Fruit fly (Drosophila melanogaster) whole organism, embryonic: ENCODE results near the gene dyl.
A peak's percentile ranks its signal among the peaks of the same experiment; 100 is the strongest.

Experiments
- Aef1 ChIP-seq: fragments of 200-800 bp; sonication (Bioruptor generic); IDR thresholded peaks from 3 replicates; pipeline ENCODE4 v1.3.6; 2022; ENCODE audit warnings: missing biosample characterization, missing genetic modification characterization
- CG10654 ChIP-seq: fragments of 200-800 bp; sonication (Bioruptor generic); optimal IDR thresholded peaks from 2 replicates; lab custom pipeline; 2016; ENCODE audit warnings: missing biosample characterization, missing genetic modification characterization
- CG10979 ChIP-seq: fragments of 200-800 bp; sonication (Bioruptor generic); optimal IDR thresholded peaks from 2 replicates; lab custom pipeline; 2018; ENCODE audit warnings: missing biosample characterization, mild to moderate bottlenecking, missing genetic modification characterization, moderate library complexity
- CG11504 ChIP-seq: fragments of 200-800 bp; sonication (Bioruptor generic); optimal IDR thresholded peaks from 3 replicates; lab custom pipeline; 2019; ENCODE audit warnings: missing biosample characterization, mild to moderate bottlenecking, missing genetic modification characterization, moderate library complexity
- CG14050 ChIP-seq: fragments of 200-800 bp; sonication (Bioruptor generic); IDR thresholded peaks from 3 replicates; pipeline ENCODE4 v1.3.6; 2022; ENCODE audit warnings: missing biosample characterization, missing genetic modification characterization
- CG14965 ChIP-seq: fragments of 200-800 bp; sonication (Bioruptor generic); optimal IDR thresholded peaks from 2 replicates; lab custom pipeline; 2016; ENCODE audit warnings: missing biosample characterization, missing genetic modification characterization, borderline replicate concordance
- CG15696 ChIP-seq: fragments of 200-800 bp; sonication (Bioruptor generic); optimal IDR thresholded peaks from 2 replicates; lab custom pipeline; 2019; ENCODE audit warnings: missing biosample characterization, mild to moderate bottlenecking, missing genetic modification characterization, moderate library complexity
- CG17361 ChIP-seq: fragments of 200-800 bp; sonication (Bioruptor generic); IDR thresholded peaks from 3 replicates; pipeline ENCODE4 v1.3.6; 2022; ENCODE audit warnings: missing biosample characterization, missing genetic modification characterization
- CG18262 ChIP-seq: fragments of 200-800 bp; optimal IDR thresholded peaks from 3 replicates; lab custom pipeline; 2019; ENCODE audit warnings: missing biosample characterization, mild to moderate bottlenecking, missing genetic modification characterization, moderate library complexity
- CG2678 ChIP-seq: fragments of 200-800 bp; sonication (Bioruptor generic); optimal IDR thresholded peaks from 3 replicates; lab custom pipeline; 2019; ENCODE audit warnings: missing biosample characterization, mild to moderate bottlenecking, missing genetic modification characterization, moderate library complexity
- CG33557 ChIP-seq: fragments of 200-800 bp; sonication (Bioruptor generic); optimal IDR thresholded peaks from 2 replicates; lab custom pipeline; 2019; ENCODE audit warnings: missing biosample characterization, mild to moderate bottlenecking, missing genetic modification characterization, moderate library complexity
- CG3838 ChIP-seq: fragments of 200-800 bp; sonication (Bioruptor generic); optimal IDR thresholded peaks from 3 replicates; lab custom pipeline; 2016; ENCODE audit warnings: missing biosample characterization, missing genetic modification characterization
- CG4328 ChIP-seq: fragments of 200-800 bp; sonication (Bioruptor generic); optimal IDR thresholded peaks from 3 replicates; lab custom pipeline; 2017; ENCODE audit warnings: missing biosample characterization, missing genetic modification reagents, missing genetic modification characterization
- CG6272 ChIP-seq: fragments of 200-800 bp; sonication (Bioruptor generic); IDR thresholded peaks from 2 replicates; pipeline ENCODE4 v1.3.6; 2022; ENCODE audit warnings: missing biosample characterization, missing genetic modification characterization
- CG7745 ChIP-seq: fragments of 200-800 bp; sonication (Bioruptor generic); optimal IDR thresholded peaks from 2 replicates; lab custom pipeline; 2018; ENCODE audit warnings: missing biosample characterization, mild to moderate bottlenecking, missing genetic modification characterization, moderate library complexity
- CG9215 ChIP-seq: fragments of 200-800 bp; sonication (Bioruptor generic); IDR thresholded peaks from 2 replicates; pipeline ENCODE4 v1.3.6; 2022; ENCODE audit warnings: missing biosample characterization, missing genetic modification characterization
- Camta ChIP-seq: fragments of 200-800 bp; sonication (Bioruptor generic); optimal IDR thresholded peaks from 2 replicates; lab custom pipeline; 2016; ENCODE audit warnings: missing biosample characterization, missing genetic modification characterization
- Dek ChIP-seq: fragments of 200-800 bp; sonication (Bioruptor generic); optimal IDR thresholded peaks from 3 replicates; lab custom pipeline; 2019; ENCODE audit warnings: missing biosample characterization, mild to moderate bottlenecking, missing genetic modification characterization, moderate library complexity
- Ets65A ChIP-seq: fragments of 200-800 bp; sonication (Bioruptor generic); peaks from one replicate; lab custom pipeline; 2016; ENCODE audit warnings: missing biosample characterization, missing genetic modification characterization
- HLH54F ChIP-seq: fragments of 200-800 bp; sonication (Bioruptor generic); optimal IDR thresholded peaks from 3 replicates; lab custom pipeline; 2016; ENCODE audit warnings: missing biosample characterization, missing genetic modification characterization
- Rfx ChIP-seq: fragments of 200-800 bp; sonication (Bioruptor generic); IDR thresholded peaks from 2 replicates; pipeline ENCODE4 v1.3.6; 2022; ENCODE audit warnings: missing biosample characterization, missing genetic modification characterization
- Sox100B ChIP-seq: fragments of 200-800 bp; sonication (Bioruptor generic); optimal IDR thresholded peaks from 3 replicates; lab custom pipeline; 2018; ENCODE audit warnings: missing biosample characterization, mild to moderate bottlenecking, missing genetic modification characterization
- Sox102F ChIP-seq: fragments of 200-800 bp; sonication (Bioruptor generic); optimal IDR thresholded peaks from 2 replicates; lab custom pipeline; 2018; ENCODE audit warnings: missing biosample characterization, mild to moderate bottlenecking, missing genetic modification characterization, moderate library complexity
- Usf ChIP-seq: fragments of 200-800 bp; sonication (Bioruptor generic); optimal IDR thresholded peaks from 2 replicates; lab custom pipeline; 2017; ENCODE audit warnings: missing genotype, missing biosample characterization, missing genetic modification characterization
- Vsx1 ChIP-seq: fragments of 200-800 bp; sonication (Bioruptor generic); optimal IDR thresholded peaks from 2 replicates; lab custom pipeline; 2017; ENCODE audit warnings: missing biosample characterization, mild to moderate bottlenecking, missing genetic modification characterization, missing genetic modification reagents
- abd-A ChIP-seq: fragments of 200-800 bp; sonication (Bioruptor generic); optimal IDR thresholded peaks from 3 replicates; lab custom pipeline; 2019; ENCODE audit warnings: missing biosample characterization, mild to moderate bottlenecking, missing genetic modification characterization, moderate library complexity
- bcd ChIP-seq: fragments of 200-800 bp; sonication (Bioruptor generic); optimal IDR thresholded peaks from 2 replicates; lab custom pipeline; 2017; ENCODE audit warnings: missing biosample characterization, mild to moderate bottlenecking, missing genetic modification characterization
- bsh ChIP-seq, 2 experiments: fragments of 200-800 bp; sonication (Bioruptor generic); optimal IDR thresholded peaks; 2 replicates each; lab custom pipeline; 2017 to 2018; ENCODE audit warnings: mild to moderate bottlenecking in 2 of 2, missing biosample characterization in 2 of 2, missing genetic modification characterization in 2 of 2, moderate library complexity in 1 of 2
- btn ChIP-seq: fragments of 200-800 bp; sonication (Bioruptor generic); optimal IDR thresholded peaks from 2 replicates; lab custom pipeline; 2016; ENCODE audit warnings: missing biosample characterization, missing genetic modification characterization
- dan ChIP-seq: fragments of 200-800 bp; sonication (Bioruptor generic); IDR thresholded peaks from 2 replicates; pipeline ENCODE4 v1.3.6; 2022; ENCODE audit warnings: missing biosample characterization, missing genetic modification characterization
- fd96Cb ChIP-seq: fragments of 200-800 bp; sonication (Bioruptor generic); optimal IDR thresholded peaks from 2 replicates; lab custom pipeline; 2018; ENCODE audit warnings: missing biosample characterization, mild to moderate bottlenecking, missing genetic modification characterization, moderate library complexity
- gem ChIP-seq: fragments of 200-800 bp; sonication (Bioruptor generic); optimal IDR thresholded peaks from 2 replicates; lab custom pipeline; 2019; ENCODE audit warnings: missing biosample characterization, mild to moderate bottlenecking, missing genetic modification characterization, moderate library complexity
- gsb-n ChIP-seq: fragments of 200-800 bp; sonication (Bioruptor generic); optimal IDR thresholded peaks from 3 replicates; lab custom pipeline; 2018; ENCODE audit warnings: missing biosample characterization, mild to moderate bottlenecking, missing genetic modification characterization
- hbn ChIP-seq: fragments of 200-800 bp; sonication (Bioruptor generic); IDR thresholded peaks from 2 replicates; pipeline ENCODE4 v1.3.6; 2022; ENCODE audit warnings: missing biosample characterization, missing genetic modification characterization; ENCODE audit not compliant: partially characterized antibody
- lola ChIP-seq, 3 experiments: fragments of >200 bp in 2 of 3; fragments of 200-800 bp in 1 of 3; sonication (Bioruptor generic) in 1 of 3; optimal IDR thresholded peaks; 2 replicates each; lab custom pipeline; 2017 to 2019; ENCODE audit warnings: missing biosample characterization in 3 of 3, missing genetic modification characterization in 3 of 3, mild to moderate bottlenecking in 1 of 3, moderate library complexity in 1 of 3
- mam ChIP-seq: fragments of 200-800 bp; sonication (Bioruptor generic); optimal IDR thresholded peaks from 3 replicates; lab custom pipeline; 2016; ENCODE audit warnings: missing biosample characterization, missing genetic modification characterization
- org-1 ChIP-seq: fragments of 200-800 bp; sonication (Bioruptor generic); optimal IDR thresholded peaks from 2 replicates; lab custom pipeline; 2017; ENCODE audit warnings: missing biosample characterization, missing genetic modification characterization
- phol ChIP-seq: fragments of 200-800 bp; sonication (Bioruptor generic); optimal IDR thresholded peaks from 3 replicates; lab custom pipeline; 2018; ENCODE audit warnings: missing biosample characterization, mild to moderate bottlenecking, missing genetic modification characterization, moderate library complexity
- pnt ChIP-seq: fragments of 200-800 bp; sonication (Bioruptor generic); optimal IDR thresholded peaks from 3 replicates; lab custom pipeline; 2016; ENCODE audit warnings: missing biosample characterization, missing genetic modification characterization
- prd ChIP-seq, 3 experiments: fragments of >200 bp in 2 of 3; fragments of 200-800 bp in 1 of 3; sonication (Bioruptor generic) in 1 of 3; optimal IDR thresholded peaks in 2 of 3; IDR thresholded peaks in 1 of 3; 2 replicates in 2 of 3; 3 replicates in 1 of 3; pipeline versions ENCODE4 v1.3.6 to Lab custom; 2017 to 2022; ENCODE audit warnings: missing biosample characterization in 1 of 3, missing genetic modification characterization in 1 of 3
- pzg ChIP-seq: fragments of 200-800 bp; sonication (Bioruptor generic); optimal IDR thresholded peaks from 3 replicates; lab custom pipeline; 2018; ENCODE audit warnings: missing biosample characterization, mild to moderate bottlenecking, missing genetic modification characterization, moderate library complexity
- row ChIP-seq: fragments of 200-800 bp; sonication (Bioruptor generic); IDR thresholded peaks from 3 replicates; pipeline ENCODE4 v1.3.6; 2022; ENCODE audit warnings: missing biosample characterization, missing genetic modification characterization
- sc ChIP-seq, 3 experiments: fragments of >200 bp in 2 of 3; fragments of 200-800 bp in 1 of 3; sonication (Bioruptor generic) in 1 of 3; optimal IDR thresholded peaks; 2 replicates in 2 of 3; 3 replicates in 1 of 3; lab custom pipeline; 2017; ENCODE audit warnings: mild to moderate bottlenecking in 1 of 3, missing biosample characterization in 1 of 3, missing genetic modification characterization in 1 of 3, missing genetic modification reagents in 1 of 3
- sima ChIP-seq: fragments of 200-800 bp; sonication (Bioruptor generic); optimal IDR thresholded peaks from 2 replicates; lab custom pipeline; 2016; ENCODE audit warnings: missing biosample characterization, missing genetic modification characterization
- sisA ChIP-seq: fragments of 200-800 bp; sonication (Bioruptor generic); IDR thresholded peaks from 2 replicates; pipeline ENCODE4 v1.3.6; 2022; ENCODE audit warnings: missing biosample characterization, missing genetic modification characterization
- vvl ChIP-seq: fragments of 200-800 bp; sonication (Bioruptor generic); IDR thresholded peaks from 2 replicates; pipeline ENCODE4 v1.3.6; 2022; ENCODE audit warnings: missing biosample characterization, missing genetic modification characterization

The dyl gene

dm6 chr3L:4304244-4304959, 3.1 kb downstream of the dyl start (continued):
- TF ChIP-seq bsh (GFP tag; optimal IDR thresholded peaks at IDR 0.05; lab: Kevin White, UChicago) = peak in 1 of 2 experiments; percentile 31
- TF ChIP-seq vvl (GFP tag; lab: Robert Waterston, UW) = 0 out of 2 replicates have a peak, but pooled peaks have one; percentile 26
- TF ChIP-seq Ets65A (GFP tag; lab: Kevin White, UChicago) = peak; percentile 85
- no peak for TF ChIP-seq CG3838
- TF ChIP-seq sisA = 0 out of 2 replicates have a peak, but pooled peaks have one; percentile 18
- TF ChIP-seq mam = no peak

- peak; percentile 20 for TF ChIP-seq CG11504 (tag; lab: Kevin White, UChicago)
- no peak for TF ChIP-seq CG7745 (tag; lab: Kevin White, UChicago)
- TF ChIP-seq CG17361 (GFP tag; lab: Robert Waterston, UW) = peak; percentile 31; the same call in 1 of the 3 replicates
- peak; percentile 4 for TF ChIP-seq Sox100B (GFP tag; lab: Kevin White, UChicago)
- peak in 1 of 3 experiments; percentile 8 for TF ChIP-seq lola (GFP tag; optimal IDR thresholded peaks at IDR 0.05; lab: Kevin White, UChicago)
- TF ChIP-seq CG2678 = peak; percentile 3
- no peak for TF ChIP-seq sisA
- no peak for TF ChIP-seq CG6272 (GFP tag; lab: Robert Waterston, UW)
- peak; percentile 1 for TF ChIP-seq fd96Cb
- TF ChIP-seq row = 0 out of 3 replicates have a peak, but pooled peaks have one; percentile 6
- TF ChIP-seq bsh (GFP tag; optimal IDR thresholded peaks at IDR 0.05; lab: Kevin White, UChicago) = peak in 1 of 2 experiments; percentile 0
- peak; percentile 29 for TF ChIP-seq CG18262 (tag; lab: Kevin White, UChicago)
- TF ChIP-seq CG14050 (GFP tag; lab: Robert Waterston, UW) = no peak
- TF ChIP-seq CG9215 (GFP tag; lab: Robert Waterston, UW) = no peak
- no peak for TF ChIP-seq hbn (GFP tag; lab: Robert Waterston, UW)
- no peak for TF ChIP-seq Dek (tag; lab: Kevin White, UChicago)
- no peak for TF ChIP-seq Aef1 (GFP tag; lab: Robert Waterston, UW)
- no peak for TF ChIP-seq pnt (GFP tag; lab: Kevin White, UChicago)
- no peak for TF ChIP-seq btn
- TF ChIP-seq gsb-n (tag; lab: Kevin White, UChicago) = peak; percentile 22
- TF ChIP-seq HLH54F (GFP tag; lab: Kevin White, UChicago) = no peak
- no peak for TF ChIP-seq CG4328 (GFP tag; lab: Kevin White, UChicago)
- no peak for TF ChIP-seq Rfx (GFP tag; lab: Robert Waterston, UW)
- TF ChIP-seq Vsx1 (GFP tag; lab: Kevin White, UChicago) = no peak
- no peak for TF ChIP-seq bcd (GFP tag; lab: Kevin White, UChicago)
- TF ChIP-seq CG10654 = no peak
- peak; percentile 13 for TF ChIP-seq gem (tag; lab: Kevin White, UChicago)
- TF ChIP-seq Camta (GFP tag; lab: Kevin White, UChicago) = no peak
- no peak for TF ChIP-seq sima (GFP tag; lab: Kevin White, UChicago)
- TF ChIP-seq dan = no peak
- peak; percentile 15 for TF ChIP-seq phol (tag; lab: Kevin White, UChicago)
- TF ChIP-seq Sox102F = peak; percentile 7
- no peak for TF ChIP-seq pzg (GFP tag; lab: Kevin White, UChicago)
- TF ChIP-seq prd (optimal IDR thresholded peaks at IDR 0.05; lab: Kevin White, UChicago) = no peak
- TF ChIP-seq prd (GFP tag; IDR thresholded peaks at IDR 0.05; lab: Robert Waterston, UW) = no peak
- TF ChIP-seq abd-A = no peak
- no peak for TF ChIP-seq org-1 (GFP tag; lab: Kevin White, UChicago)
- TF ChIP-seq CG14965 (GFP tag; lab: Kevin White, UChicago) = no peak
- TF ChIP-seq CG10979 = peak; percentile 27
- TF ChIP-seq CG15696 = no peak
- TF ChIP-seq sc (optimal IDR thresholded peaks at IDR 0.05; lab: Kevin White, UChicago) = no peak
- TF ChIP-seq sc (GFP tag; optimal IDR thresholded peaks at IDR 0.05; lab: Kevin White, UChicago) = no peak
- TF ChIP-seq CG33557 (GFP tag; lab: Kevin White, UChicago) = no peak
- TF ChIP-seq Usf (GFP tag; lab: Kevin White, UChicago) = no peak
These were observed 5.4 kb downstream of the dyl start for dm6 chr3L:4302088-4302487.
